Fruit fly (Drosophila melanogaster) Kc167 (cell line): ENCODE data around the gene Stat92E.

ENCODE experiments used
- insv ChIP-seq: fragments of >200 bp; optimal IDR thresholded peaks from 3 replicates; lab custom pipeline; 2018; ENCODE audit warnings: missing external identifiers
- psq ChIP-seq: fragments of >200 bp; optimal IDR thresholded peaks from 2 replicates; lab custom pipeline; 2017; ENCODE audit warnings: missing external identifiers
- ttk ChIP-seq: sonication (Bioruptor generic); optimal IDR thresholded peaks from 2 replicates; lab custom pipeline; 2017; ENCODE audit warnings: missing external identifiers

dm6 chr3R:20579816-20580215 is 27.7 kb upstream of the Stat92E start, which contains the start of the genes EloB and Srp14:
- TF ChIP-seq psq (lab: Kevin White, UChicago) (no peak), ttk (no peak), insv (lab: Kevin White, UChicago) (no peak)
